Worm (Caenorhabditis elegans) whole organism, midembryonic: ENCODE data around the gene prp-19.

ENCODE experiments used
- T22C8.4 ChIP-seq: fragments of 200-800 bp; sonication (Bioruptor generic); IDR thresholded peaks from 2 replicates; pipeline ENCODE4 v1.3.6; 2022; ENCODE audit warnings: missing genetic modification characterization, missing compliant biosample characterization
- cog-1 ChIP-seq: sonication (generic microtip); optimal IDR thresholded peaks from 2 replicates; lab custom pipeline; 2016; ENCODE audit warnings: missing genetic modification characterization, missing compliant biosample characterization
- flt-1 ChIP-seq: fragments of 200-800 bp; sonication (Bioruptor generic); IDR thresholded peaks from 2 replicates; pipeline ENCODE4 v1.3.6; 2022; ENCODE audit warnings: missing genetic modification characterization, missing compliant biosample characterization
- klf-2 ChIP-seq: fragments of 200-800 bp; sonication (Bioruptor generic); conservative IDR thresholded peaks from 2 replicates; pipeline ENCODE4 v1.3.6; 2022; ENCODE audit warnings: missing genetic modification reagents, missing genetic modification characterization, missing compliant biosample characterization
- med-1 ChIP-seq: sonication (generic microtip); optimal IDR thresholded peaks from 2 replicates; lab custom pipeline; 2017; ENCODE audit warnings: missing genetic modification characterization, mild to moderate bottlenecking, missing compliant biosample characterization, antibody characterized with exemption, missing genetic modification reagents; ENCODE audit not compliant: insufficient read depth
- ref-1 ChIP-seq: fragments of 200-800 bp; sonication (Bioruptor generic); conservative IDR thresholded peaks from 2 replicates; pipeline ENCODE4 v1.3.6; 2022; ENCODE audit warnings: missing genetic modification reagents, missing genetic modification characterization, missing compliant biosample characterization
- tab-1 ChIP-seq: fragments of 200-800 bp; sonication (Bioruptor generic); IDR thresholded peaks from 2 replicates; pipeline ENCODE4 v1.3.6; 2022; ENCODE audit warnings: missing genetic modification characterization, missing compliant biosample characterization
- ztf-23 ChIP-seq: fragments of 200-800 bp; sonication (Bioruptor generic); IDR thresholded peaks from 2 replicates; pipeline ENCODE4 v1.3.6; 2022; ENCODE audit warnings: missing genetic modification reagents, missing genetic modification characterization, missing compliant biosample characterization
- ztf-29 ChIP-seq: fragments of 200-800 bp; sonication (Bioruptor generic); IDR thresholded peaks from 2 replicates; pipeline ENCODE4 v1.3.6; 2022; ENCODE audit warnings: missing genetic modification reagents, missing genetic modification characterization, missing compliant biosample characterization

- TF ChIP-seq T22C8.4 (GFP tag; lab: Robert Waterston, UW) (no peak), ref-1 (GFP tag; lab: Robert Waterston, UW) (no peak), cog-1 (tag; lab: Kevin White, UChicago) (no peak), med-1 (GFP tag; lab: Kevin White, UChicago) (no peak), klf-2 (GFP tag; lab: Robert Waterston, UW) (no peak), flt-1 (GFP tag; lab: Robert Waterston, UW) (no peak), ztf-23 (no peak), tab-1 (GFP tag; lab: Robert Waterston, UW) (no peak), ztf-29 (GFP tag; lab: Robert Waterston, UW) (no peak)
Measured at ce11 chrIII:5124385-5124784, 47.5 kb downstream of the prp-19 start.
